Worm (Caenorhabditis elegans) whole organism, L3 larva: ENCODE results near the gene cyld-1.

Source experiments
- R02D3.7 ChIP-seq: fragments of 150-350 bp; optimal IDR thresholded peaks from 2 replicates; lab custom pipeline; 2014; ENCODE audit warnings: missing biosample characterization, missing genetic modification characterization
- ama-1 ChIP-seq: fragments of 150-350 bp; optimal IDR thresholded peaks from 2 replicates; lab custom pipeline; 2018
- ceh-28 ChIP-seq: fragments of 150-350 bp; optimal IDR thresholded peaks from 2 replicates; lab custom pipeline; 2014; ENCODE audit warnings: missing biosample characterization, missing genetic modification reagents, missing genetic modification characterization
- ceh-82 ChIP-seq: fragments of 150-350 bp; optimal IDR thresholded peaks from 2 replicates; lab custom pipeline; 2014; ENCODE audit warnings: missing biosample characterization, missing genetic modification characterization
- egl-27 ChIP-seq: sonication (generic microtip); optimal IDR thresholded peaks from 4 replicates; lab custom pipeline; 2017; ENCODE audit warnings: missing biosample characterization, missing genetic modification reagents, missing genetic modification characterization
- elt-2 ChIP-seq: sonication (generic microtip); optimal IDR thresholded peaks from 2 replicates; lab custom pipeline; 2016; ENCODE audit warnings: missing genetic modification reagents, mild to moderate bottlenecking, missing genetic modification characterization, missing compliant biosample characterization
- elt-3 ChIP-seq, 3 experiments: fragments of 150-350 bp in 1 of 3; sonication (generic microtip) in 2 of 3; optimal IDR thresholded peaks; 2 replicates in 2 of 3; 4 replicates in 1 of 3; lab custom pipeline; 2014 to 2017; ENCODE audit warnings: missing biosample characterization in 3 of 3, missing genetic modification characterization in 3 of 3
- eor-1 ChIP-seq, 2 experiments: fragments of 150-350 bp; optimal IDR thresholded peaks; 2 replicates each; lab custom pipeline; 2014 to 2018; ENCODE audit warnings: missing biosample characterization in 2 of 2, missing genetic modification characterization in 2 of 2
- lin-39 ChIP-seq: fragments of 150-350 bp; optimal IDR thresholded peaks from 2 replicates; lab custom pipeline; 2018; ENCODE audit warnings: missing biosample characterization, missing genetic modification reagents, missing genetic modification characterization
- mdl-1 ChIP-seq: fragments of 150-350 bp; optimal IDR thresholded peaks from 2 replicates; lab custom pipeline; 2014; ENCODE audit warnings: missing biosample characterization, missing genetic modification characterization
- nhr-11 ChIP-seq: fragments of 150-350 bp; optimal IDR thresholded peaks from 2 replicates; lab custom pipeline; 2014; ENCODE audit warnings: missing biosample characterization, missing genetic modification characterization
- nhr-12 ChIP-seq: fragments of 150-350 bp; optimal IDR thresholded peaks from 2 replicates; lab custom pipeline; 2014; ENCODE audit warnings: missing biosample characterization, missing genetic modification characterization
- nhr-237 ChIP-seq: fragments of 150-350 bp; optimal IDR thresholded peaks from 2 replicates; lab custom pipeline; 2014; ENCODE audit warnings: missing biosample characterization, missing genetic modification characterization
- nhr-25 ChIP-seq: sonication (generic microtip); optimal IDR thresholded peaks from 2 replicates; lab custom pipeline; 2017; ENCODE audit warnings: missing biosample characterization, missing genetic modification characterization
- nhr-28 ChIP-seq: fragments of 150-350 bp; optimal IDR thresholded peaks from 2 replicates; lab custom pipeline; 2014; ENCODE audit warnings: missing biosample characterization, missing genetic modification characterization
- nhr-67 ChIP-seq: fragments of 150-350 bp; optimal IDR thresholded peaks from 2 replicates; lab custom pipeline; 2014; ENCODE audit warnings: missing biosample characterization, missing genetic modification characterization
- nhr-76 ChIP-seq: fragments of 150-350 bp; sonication (generic microtip); optimal IDR thresholded peaks from 5 replicates; lab custom pipeline; 2014; ENCODE audit warnings: missing biosample characterization, missing genetic modification characterization
- nhr-77 ChIP-seq: fragments of 150-350 bp; optimal IDR thresholded peaks from 2 replicates; lab custom pipeline; 2014; ENCODE audit warnings: missing biosample characterization, missing genetic modification characterization
- pha-4 ChIP-seq: fragments of 150-350 bp; optimal IDR thresholded peaks from 2 replicates; lab custom pipeline; 2014; ENCODE audit warnings: missing biosample characterization, missing genetic modification reagents, missing genetic modification characterization
- pqm-1 ChIP-seq: fragments of 150-350 bp; optimal IDR thresholded peaks from 2 replicates; lab custom pipeline; 2017; ENCODE audit warnings: missing biosample characterization, missing genetic modification characterization, inconsistent platforms
- skn-1 ChIP-seq: fragments of 150-350 bp; optimal IDR thresholded peaks from 2 replicates; lab custom pipeline; 2014; ENCODE audit warnings: missing biosample characterization, missing genetic modification characterization
- unc-39 ChIP-seq: sonication (generic microtip); optimal IDR thresholded peaks from 4 replicates; lab custom pipeline; 2017; ENCODE audit warnings: missing biosample characterization, missing genetic modification characterization
- zag-1 ChIP-seq: fragments of 150-350 bp; optimal IDR thresholded peaks from 2 replicates; lab custom pipeline; 2014; ENCODE audit warnings: missing biosample characterization, missing genetic modification characterization
- ztf-11 ChIP-seq: fragments of 150-350 bp; optimal IDR thresholded peaks from 2 replicates; lab custom pipeline; 2014; ENCODE audit warnings: missing biosample characterization, missing genetic modification characterization
- ztf-4 ChIP-seq: fragments of 150-350 bp; optimal IDR thresholded peaks from 2 replicates; lab custom pipeline; 2014; ENCODE audit warnings: missing biosample characterization, missing genetic modification characterization

Gene cyld-1

DNA sequence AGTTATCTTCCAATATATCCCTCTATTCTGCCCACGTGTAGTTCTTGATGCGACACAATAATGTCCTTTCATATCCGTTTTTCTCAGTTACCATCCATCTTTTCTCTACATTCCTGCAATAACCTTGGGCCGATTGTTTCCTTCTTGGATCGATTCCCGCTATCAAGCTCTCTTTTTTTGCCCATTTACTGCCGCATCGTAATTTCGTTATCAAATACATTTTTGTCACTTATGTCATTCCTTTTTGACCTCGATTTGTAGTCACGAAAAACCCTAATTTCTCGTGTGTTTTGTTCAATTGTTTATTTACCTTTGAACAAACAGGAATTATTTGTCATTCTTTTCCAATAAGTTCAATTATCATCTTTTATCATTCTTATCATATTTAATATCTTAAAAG, 60.5 kb downstream of the cyld-1 start:
- TF ChIP-seq elt-3 (tag; optimal IDR thresholded peaks at IDR 0.05; lab: Kevin White, UChicago) (peak in 2 of 3 experiments; percentile 9 to 57), egl-27 (tag; lab: Kevin White, UChicago) (no peak), unc-39 (tag; lab: Kevin White, UChicago) (no peak), nhr-25 (tag; lab: Kevin White, UChicago) (no peak), nhr-76 (tag; lab: Kevin White, UChicago) (no peak), nhr-11 (tag; lab: Kevin White, UChicago) (no peak), ceh-82 (tag; lab: Kevin White, UChicago) (no peak), zag-1 (tag; lab: Kevin White, UChicago) (no peak), nhr-28 (tag; lab: Kevin White, UChicago) (no peak), ztf-4 (tag; lab: Kevin White, UChicago) (no peak), nhr-237 (tag; lab: Kevin White, UChicago) (no peak), mdl-1 (tag; lab: Kevin White, UChicago) (no peak), pqm-1 (tag; lab: Kevin White, UChicago) (peak; percentile 82), ztf-11 (no peak), skn-1 (tag; lab: Kevin White, UChicago) (peak; percentile 67), pha-4 (peak; percentile 75), lin-39 (no peak), nhr-67 (no peak), eor-1 (tag; optimal IDR thresholded peaks at IDR 0.05; lab: Kevin White, UChicago) (no peak), elt-2 (tag; lab: Kevin White, UChicago) (peak; percentile 77), ceh-28 (tag; lab: Kevin White, UChicago) (peak; percentile 59), ama-1 (lab: Kevin White, UChicago) (no peak), nhr-12 (no peak), nhr-77 (no peak), R02D3.7 (tag; lab: Kevin White, UChicago) (no peak)
